Fruit fly (Drosophila melanogaster): ENCODE data around the gene eIF3f1.

The eIF3f1 gene

dm6 chr3R:4663068-4663467 is 50.9 kb downstream of the eIF3f1 start (continued):
- TF ChIP-seq Sox15 (GFP tag; optimal IDR thresholded peaks at IDR 0.05) (peak; percentile 16), CG3032 (tag; optimal IDR thresholded peaks at IDR 0.05) (peak; percentile 49), spab (GFP tag; optimal IDR thresholded peaks at IDR 0.05) (peak; percentile 44), net (GFP tag; optimal IDR thresholded peaks at IDR 0.05) (peak; percentile 72), CG11294 (GFP tag; IDR thresholded peaks at IDR 0.05) (peak; percentile 64), Met (GFP tag; optimal IDR thresholded peaks at IDR 0.05) (peak; percentile 51), Hr4 (GFP tag; optimal IDR thresholded peaks at IDR 0.05) (peak; percentile 84), esn (GFP tag; optimal IDR thresholded peaks at IDR 0.05) (peak; percentile 25), CG8319 (GFP tag; optimal IDR thresholded peaks at IDR 0.05) (peak; percentile 29), Lpt (GFP tag; optimal IDR thresholded peaks at IDR 0.05) (peak; percentile 62), Ets96B (tag; optimal IDR thresholded peaks at IDR 0.05) (peak; percentile 56), CG8632 (GFP tag; optimal IDR thresholded peaks at IDR 0.05) (peak; percentile 26), dsx (GFP tag; optimal IDR thresholded peaks at IDR 0.05; ENCODE audit: poor library complexity, severe bottlenecking) (peak; percentile 14), Hr39 (GFP tag; optimal IDR thresholded peaks at IDR 0.05) (peak; percentile 25), Sox14 (GFP tag; optimal IDR thresholded peaks at IDR 0.05) (peak; percentile 46), Gug (GFP tag; IDR thresholded peaks at IDR 0.05) (peak; percentile 77), achi (GFP tag; optimal IDR thresholded peaks at IDR 0.05) (peak; percentile 66), CG31627 (GFP tag; optimal IDR thresholded peaks at IDR 0.05) (peak; percentile 22), CG6792 (GFP tag; optimal IDR thresholded peaks at IDR 0.05) (peak; percentile 50), eg (GFP tag; IDR thresholded peaks at IDR 0.05) (peak; percentile 88), fd59A (GFP tag; optimal IDR thresholded peaks at IDR 0.05) (peak; percentile 27), Eip93F (GFP tag; optimal IDR thresholded peaks at IDR 0.05) (no peak), lz (GFP tag; optimal IDR thresholded peaks at IDR 0.05) (peak; percentile 36), Smox (GFP tag; optimal IDR thresholded peaks at IDR 0.05) (no peak), CG34406 (GFP tag; optimal IDR thresholded peaks at IDR 0.05) (peak; percentile 48), CG4318 (GFP tag; optimal IDR thresholded peaks at IDR 0.05) (peak; percentile 64), CG6163 (GFP tag; IDR thresholded peaks at IDR 0.05) (peak; percentile 78), Hr38 (GFP tag; optimal IDR thresholded peaks at IDR 0.05) (no peak), CG6276 (GFP tag; optimal IDR thresholded peaks at IDR 0.05) (peak; percentile 80), OdsH (GFP tag; optimal IDR thresholded peaks at IDR 0.05) (peak; percentile 73), acj6 (GFP tag; optimal IDR thresholded peaks at IDR 0.05) (peak; percentile 51), salr (GFP tag; optimal IDR thresholded peaks at IDR 0.05) (peak in 1 of 2 experiments; percentile 65), topi (GFP tag; optimal IDR thresholded peaks at IDR 0.05) (peak; percentile 53), Blimp-1 (GFP tag; optimal IDR thresholded peaks at IDR 0.05) (no peak), CG10669 (GFP tag; optimal IDR thresholded peaks at IDR 0.05) (peak; percentile 50), CG9139 (GFP tag; optimal IDR thresholded peaks at IDR 0.05) (peak; percentile 15), CG32006 (GFP tag; optimal IDR thresholded peaks at IDR 0.05) (peak; percentile 78)

All from whole organism, prepupa.